Fruit fly (Drosophila melanogaster): ENCODE measurements around the gene CG12099.

The CG12099 gene

dm6 chr3L:1536487-1537337 lies 21.6 kb downstream of the CG12099 start, which contains the start of the genes CG12091 and pns (continued):
- TF ChIP-seq Meics (GFP tag; optimal IDR thresholded peaks at IDR 0.05) (peak; percentile 87), CG31388 (GFP tag; optimal IDR thresholded peaks at IDR 0.05) (peak; percentile 20)

DNA sequence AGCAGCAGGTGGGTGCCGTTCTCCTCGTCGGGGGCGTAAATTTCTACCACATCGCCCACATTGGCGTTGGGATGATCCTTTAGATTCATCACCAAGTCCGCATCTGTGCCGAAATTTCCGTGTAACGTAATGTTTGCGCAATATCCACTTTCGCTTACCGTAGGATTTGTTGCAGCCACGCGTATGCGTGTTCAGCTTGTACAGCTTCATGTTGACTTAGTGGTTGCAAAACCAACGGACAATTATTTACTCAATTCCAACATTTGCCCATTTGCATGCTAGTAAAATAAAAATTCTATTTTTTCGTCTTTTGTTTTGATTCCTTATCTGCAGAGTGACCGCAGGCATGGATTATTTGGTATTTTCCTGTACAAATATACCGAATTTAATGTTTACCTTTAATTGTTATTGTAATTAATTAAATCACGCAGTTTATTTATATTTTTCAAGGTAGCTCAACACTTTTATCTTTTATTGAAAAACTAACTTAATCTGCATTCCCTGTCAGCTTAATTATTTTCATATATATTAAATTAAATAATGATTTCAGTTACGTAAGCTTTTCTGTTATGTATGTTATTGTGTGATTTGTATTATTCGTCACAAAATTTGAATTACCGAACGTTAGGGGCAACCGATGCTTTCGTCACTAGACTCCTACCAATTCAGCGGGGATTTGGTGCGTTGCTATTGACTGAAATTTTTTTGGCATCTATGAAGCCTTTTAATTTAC lies 24.4 kb downstream of the CG12099 start, which contains the start of gene Iml1:
Gene Iml1 (minus strand): TSS at position 336 of the 733 bp plus-strand sequence.
- TF ChIP-seq ftz-f1 (GFP tag; optimal IDR thresholded peaks at IDR 0.05) (no peak), CG13624 (GFP tag; optimal IDR thresholded peaks at IDR 0.05) (no peak), CG11696 (GFP tag; IDR thresholded peaks at IDR 0.05) (no peak), E2f2 (GFP tag; IDR thresholded peaks at IDR 0.05) (no peak), ems (GFP tag; optimal IDR thresholded peaks at IDR 0.05) (no peak), CG17802 (tag; optimal IDR thresholded peaks at IDR 0.05) (no peak), ro (GFP tag; IDR thresholded peaks at IDR 0.05) (no peak), seq (GFP tag; IDR thresholded peaks at IDR 0.05) (no peak), CG7372 (GFP tag; IDR thresholded peaks at IDR 0.05) (peak; percentile 20; the same call in 1 of the 2 replicates), CG10565 (GFP tag; optimal IDR thresholded peaks at IDR 0.05) (no peak), lov (optimal IDR thresholded peaks at IDR 0.05) (no peak), lov (GFP tag; IDR thresholded peaks at IDR 0.05) (no peak), H15 (GFP tag; IDR thresholded peaks at IDR 0.05) (no peak), crp (GFP tag; optimal IDR thresholded peaks at IDR 0.05) (no peak), ase (GFP tag; IDR thresholded peaks at IDR 0.05) (peak; percentile 29; the same call in 1 of the 3 replicates), slou (GFP tag; optimal IDR thresholded peaks at IDR 0.05) (peak; percentile 28), pnt (GFP tag; optimal IDR thresholded peaks at IDR 0.05) (peak; percentile 1), MBD-R2 (GFP tag; IDR thresholded peaks at IDR 0.05) (peak; percentile 65; the same call in 1 of the 2 replicates), bbx (GFP tag; IDR thresholded peaks at IDR 0.05; ENCODE audit: partially characterized antibody) (no peak), bcd (GFP tag; optimal IDR thresholded peaks at IDR 0.05) (no peak), CG17912 (GFP tag; optimal IDR thresholded peaks at IDR 0.05) (no peak), CG15269 (tag; optimal IDR thresholded peaks at IDR 0.05) (no peak), CG17186 (GFP tag; optimal IDR thresholded peaks at IDR 0.05) (no peak), cad (GFP tag; optimal IDR thresholded peaks at IDR 0.05) (no peak), bigmax (GFP tag; optimal IDR thresholded peaks at IDR 0.05) (no peak), HLH4C (GFP tag; IDR thresholded peaks at IDR 0.05; ENCODE audit: partially characterized antibody) (no peak), CG8765 (GFP tag; IDR thresholded peaks at IDR 0.05) (no peak), ttk (GFP tag; IDR thresholded peaks at IDR 0.05) (0 out of 2 replicates have a peak, but pooled peaks have one; percentile 23), CG3995 (GFP tag; optimal IDR thresholded peaks at IDR 0.05) (peak; percentile 71), CG14050 (GFP tag; IDR thresholded peaks at IDR 0.05) (no peak), CG31365 (tag; optimal IDR thresholded peaks at IDR 0.05) (no peak), Bteb2 (GFP tag; optimal IDR thresholded peaks at IDR 0.05) (no peak), toy (GFP tag; IDR thresholded peaks at IDR 0.05) (0 out of 2 replicates have a peak, but pooled peaks have one; percentile 14), CG12104 (GFP tag; optimal IDR thresholded peaks at IDR 0.05) (peak; percentile 7), Kr (GFP tag; optimal IDR thresholded peaks at IDR 0.05) (no peak), Hr78 (GFP tag; optimal IDR thresholded peaks at IDR 0.05) (no peak), CG16815 (GFP tag; optimal IDR thresholded peaks at IDR 0.05) (no peak), BtbVII (GFP tag; optimal IDR thresholded peaks at IDR 0.05) (no peak), CG1792 (GFP tag; optimal IDR thresholded peaks at IDR 0.05) (no peak), CG17359 (tag; optimal IDR thresholded peaks at IDR 0.05) (no peak), CG6813 (GFP tag; optimal IDR thresholded peaks at IDR 0.05) (no peak), CG10147 (GFP tag; optimal IDR thresholded peaks at IDR 0.05) (no peak), Usf (GFP tag; optimal IDR thresholded peaks at IDR 0.05) (no peak), Nf-YB (GFP tag; optimal IDR thresholded peaks at IDR 0.05) (no peak)
